Worm (Caenorhabditis elegans): Measurements from ENCODE around the gene aex-2.

The aex-2 gene

DNA sequence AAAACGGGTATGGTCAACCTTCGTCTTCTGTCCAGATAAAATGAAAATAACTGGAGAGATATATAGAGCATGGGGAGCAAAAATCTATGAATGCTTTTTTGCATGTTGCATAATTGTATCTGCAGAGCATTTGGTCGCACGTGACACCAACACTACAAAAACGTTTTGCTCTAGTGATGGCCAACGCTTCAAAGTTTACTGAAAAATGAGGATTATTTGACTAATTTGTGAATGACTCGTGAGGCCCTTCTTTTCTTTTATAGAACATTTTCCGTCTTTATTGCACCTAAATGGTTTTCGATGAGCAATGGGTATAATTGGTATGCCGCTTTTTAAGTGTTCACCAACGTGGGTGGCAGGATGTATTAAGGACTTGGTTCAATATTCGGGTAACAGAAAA lies 562 bp upstream of the aex-2 start:
- TF ChIP-seq ceh-39 (tag; optimal IDR thresholded peaks at IDR 0.05), result no peak

DNA sequence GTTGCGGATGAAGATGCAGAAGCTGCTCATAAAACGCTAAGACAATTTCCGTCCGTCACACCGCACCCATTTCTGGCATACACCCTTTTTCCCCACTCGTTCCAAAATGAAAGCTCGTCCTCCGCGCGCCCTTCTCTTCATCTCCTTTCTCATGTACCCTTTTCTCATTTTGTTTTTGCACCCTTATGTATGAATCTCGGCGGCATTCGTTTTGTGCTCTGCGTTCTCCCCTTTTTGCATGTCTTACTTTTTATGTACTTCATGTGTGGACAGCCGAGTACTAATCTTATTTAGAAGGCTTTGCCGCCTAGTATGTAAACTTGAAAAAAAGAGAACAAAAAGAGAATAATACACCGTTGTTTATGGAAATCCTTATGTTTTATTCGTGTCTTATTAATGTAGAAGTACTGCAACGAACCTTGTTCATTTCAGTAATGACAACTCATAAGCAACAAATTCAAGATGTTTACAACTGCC lies 4.8 kb downstream of the aex-2 start, which contains the start of gene F34H10.4:
Gene F34H10.4, plus strand, starts transcription at position 427 of the 477 bp plus-strand sequence.
- TF ChIP-seq unc-39 (tag; optimal IDR thresholded peaks at IDR 0.05) (no peak), ces-1 (GFP tag; optimal IDR thresholded peaks at IDR 0.05) (peak; percentile 53), blmp-1 (tag; optimal IDR thresholded peaks at IDR 0.05) (no peak), drap-1 (GFP tag; optimal IDR thresholded peaks at IDR 0.05) (no peak)

ce11 chrX:9642775-9643461 lies 10.0 kb downstream of the aex-2 start:
- TF ChIP-seq nhr-2 (tag; optimal IDR thresholded peaks at IDR 0.05) (no peak), cnd-1 (tag; optimal IDR thresholded peaks at IDR 0.05) (no peak), sptf-1 (tag; optimal IDR thresholded peaks at IDR 0.05) (no peak), nhr-237 (tag; optimal IDR thresholded peaks at IDR 0.05) (no peak), nhr-76 (tag; optimal IDR thresholded peaks at IDR 0.05) (no peak), blmp-1 (tag; optimal IDR thresholded peaks at IDR 0.05) (no peak), zip-8 (tag; optimal IDR thresholded peaks at IDR 0.05) (no peak), sem-2 (GFP tag; optimal IDR thresholded peaks at IDR 0.05) (no peak), ztf-11 (tag; optimal IDR thresholded peaks at IDR 0.05) (no peak), bed-3 (GFP tag; optimal IDR thresholded peaks at IDR 0.05) (no peak), elt-3 (tag; optimal IDR thresholded peaks at IDR 0.05) (no peak), M03D4.4 (tag; optimal IDR thresholded peaks at IDR 0.05) (no peak), elt-1 (tag; optimal IDR thresholded peaks at IDR 0.05; ENCODE audit: borderline replicate concordance, insufficient read depth) (no peak), mls-2 (tag; optimal IDR thresholded peaks at IDR 0.05) (no peak), ceh-83 (GFP tag; optimal IDR thresholded peaks at IDR 0.05) (no peak), hlh-1 (tag; optimal IDR thresholded peaks at IDR 0.05) (no peak), nhr-12 (tag; optimal IDR thresholded peaks at IDR 0.05) (no peak)

DNA sequence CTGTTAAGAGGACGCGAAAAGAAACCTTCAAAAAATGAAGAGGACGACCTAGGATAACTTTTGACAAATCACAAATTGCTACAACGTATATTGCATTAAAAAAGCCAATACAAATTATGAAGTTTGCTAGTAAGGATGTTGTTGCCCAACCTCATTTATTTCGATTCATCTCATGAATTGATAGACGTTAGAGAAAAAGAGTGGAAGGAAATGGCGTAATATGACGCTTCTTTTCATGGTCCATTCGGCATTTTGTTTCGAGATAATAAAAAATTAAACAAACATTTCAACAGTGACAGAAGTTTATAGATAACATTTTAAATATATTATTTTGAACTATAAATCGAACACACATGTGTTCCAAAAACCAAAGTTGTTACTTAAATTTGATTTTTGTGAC lies 12.0 kb downstream of the aex-2 start:
- TF ChIP-seq ces-1 (GFP tag; optimal IDR thresholded peaks at IDR 0.05), result peak; percentile 30
- no peak for TF ChIP-seq unc-39 (tag; optimal IDR thresholded peaks at IDR 0.05)

DNA sequence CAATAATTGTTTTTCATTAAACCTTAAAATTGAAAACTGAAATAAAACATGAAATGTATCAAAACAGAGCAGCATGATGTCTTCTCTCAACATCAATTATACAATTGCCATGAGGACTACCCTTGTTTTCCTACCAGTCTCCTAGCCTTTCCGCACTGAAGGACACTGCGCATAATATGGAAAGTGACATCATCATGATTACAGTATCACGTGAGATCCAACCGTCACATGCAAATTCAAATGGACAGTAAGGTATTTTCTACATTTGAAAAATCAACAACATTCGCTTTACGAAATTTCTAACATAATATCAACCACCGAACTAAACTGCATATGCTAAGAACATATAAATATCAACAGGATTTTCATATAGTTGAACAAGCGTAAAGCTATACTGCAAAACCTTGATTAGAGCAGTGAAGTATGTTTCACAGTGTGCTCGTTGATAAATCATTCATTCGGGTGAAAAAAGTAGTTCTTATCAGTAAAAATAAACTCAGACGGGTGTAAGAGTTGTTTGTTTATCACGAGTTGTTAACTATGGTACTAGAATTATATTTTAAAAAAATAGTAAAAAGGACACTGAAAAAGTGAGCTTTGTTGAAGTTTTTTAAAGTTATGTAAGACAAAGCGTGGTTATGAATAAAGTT lies 14.0 kb downstream of the aex-2 start:
- TF ChIP-seq snpc-4 (tag; optimal IDR thresholded peaks at IDR 0.05) (no peak), sptf-1 (tag; optimal IDR thresholded peaks at IDR 0.05) (no peak), elt-3 (tag; optimal IDR thresholded peaks at IDR 0.05) (no peak), lin-13 (tag; optimal IDR thresholded peaks at IDR 0.05) (no peak), unc-120 (tag; optimal IDR thresholded peaks at IDR 0.05; ENCODE audit: poor library complexity, severe bottlenecking) (no peak), nhr-237 (tag; optimal IDR thresholded peaks at IDR 0.05) (no peak), nhr-2 (tag; optimal IDR thresholded peaks at IDR 0.05) (no peak), ceh-83 (GFP tag; optimal IDR thresholded peaks at IDR 0.05) (no peak), mep-1 (tag; optimal IDR thresholded peaks at IDR 0.05) (no peak), zip-8 (tag; optimal IDR thresholded peaks at IDR 0.05) (no peak), hlh-1 (tag; optimal IDR thresholded peaks at IDR 0.05) (no peak)

DNA sequence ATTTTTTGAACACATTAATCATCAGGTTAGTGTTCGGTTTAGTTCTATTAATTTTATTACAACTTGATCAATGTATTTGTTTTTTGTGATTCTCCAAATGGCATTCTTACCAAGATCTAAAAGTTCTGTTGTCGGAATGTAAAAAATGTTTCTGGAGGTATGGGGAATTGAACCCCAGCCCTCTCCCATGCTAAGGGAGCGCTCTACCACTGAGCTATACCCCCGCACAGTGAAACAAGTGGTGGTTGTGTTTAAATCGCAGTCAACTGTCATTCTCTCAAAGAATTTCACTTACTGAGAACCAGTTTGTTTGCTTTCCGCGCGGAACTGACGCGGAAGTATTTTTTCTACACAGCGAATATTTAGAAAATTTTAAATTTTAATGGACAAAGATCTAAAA lies 15.2 kb downstream of the aex-2 start:
- TF ChIP-seq mep-1 (tag; optimal IDR thresholded peaks at IDR 0.05) (peak; percentile 60), pha-4 (tag; optimal IDR thresholded peaks at IDR 0.05) (peak; percentile 68), unc-62 (GFP tag; optimal IDR thresholded peaks at IDR 0.05) (peak; percentile 38), ceh-43 (GFP tag; optimal IDR thresholded peaks at IDR 0.05) (peak; percentile 83), mls-2 (tag; optimal IDR thresholded peaks at IDR 0.05) (peak; percentile 92), nhr-28 (tag; optimal IDR thresholded peaks at IDR 0.05) (peak; percentile 16), ceh-39 (tag; optimal IDR thresholded peaks at IDR 0.05) (no peak), drap-1 (GFP tag; optimal IDR thresholded peaks at IDR 0.05) (peak; percentile 90), flh-1 (GFP tag; optimal IDR thresholded peaks at IDR 0.05) (peak; percentile 78), tbx-8 (GFP tag; optimal IDR thresholded peaks at IDR 0.05) (peak; percentile 61), M03D4.4 (tag; optimal IDR thresholded peaks at IDR 0.05) (peak; percentile 93), sptf-1 (tag; optimal IDR thresholded peaks at IDR 0.05) (peak; percentile 94), nhr-12 (tag; optimal IDR thresholded peaks at IDR 0.05) (no peak), cnd-1 (tag; optimal IDR thresholded peaks at IDR 0.05) (peak; percentile 87), hlh-1 (tag; optimal IDR thresholded peaks at IDR 0.05) (peak; percentile 50), sem-2 (GFP tag; optimal IDR thresholded peaks at IDR 0.05) (peak; percentile 83), nhr-76 (tag; optimal IDR thresholded peaks at IDR 0.05) (no peak), bed-3 (GFP tag; optimal IDR thresholded peaks at IDR 0.05) (peak; percentile 79), lin-13 (tag; optimal IDR thresholded peaks at IDR 0.05) (peak; percentile 35), ces-1 (GFP tag; optimal IDR thresholded peaks at IDR 0.05) (no peak), ceh-83 (GFP tag; optimal IDR thresholded peaks at IDR 0.05) (peak; percentile 89), nhr-237 (tag; optimal IDR thresholded peaks at IDR 0.05) (peak; percentile 73), lsy-2 (tag; optimal IDR thresholded peaks at IDR 0.05) (no peak), unc-120 (tag; optimal IDR thresholded peaks at IDR 0.05; ENCODE audit: poor library complexity, severe bottlenecking) (peak; percentile 84), elt-1 (tag; optimal IDR thresholded peaks at IDR 0.05; ENCODE audit: borderline replicate concordance, insufficient read depth) (no peak), blmp-1 (tag; optimal IDR thresholded peaks at IDR 0.05) (peak; percentile 11), zip-8 (tag; optimal IDR thresholded peaks at IDR 0.05) (no peak), ztf-11 (tag; optimal IDR thresholded peaks at IDR 0.05) (peak; percentile 53), nhr-2 (tag; optimal IDR thresholded peaks at IDR 0.05) (no peak), ham-2 (GFP tag; optimal IDR thresholded peaks at IDR 0.05) (peak; percentile 64), lin-32 (GFP tag; optimal IDR thresholded peaks at IDR 0.05) (peak; percentile 74)
